Fruit fly (Drosophila melanogaster): ENCODE data around the gene tsl.
"Not testable (repeated sequence)": the region's sequence is repeated elsewhere in the genome, so short reads cannot be mapped to it uniquely, and the experiment has no call there.

Gene tsl

DNA sequence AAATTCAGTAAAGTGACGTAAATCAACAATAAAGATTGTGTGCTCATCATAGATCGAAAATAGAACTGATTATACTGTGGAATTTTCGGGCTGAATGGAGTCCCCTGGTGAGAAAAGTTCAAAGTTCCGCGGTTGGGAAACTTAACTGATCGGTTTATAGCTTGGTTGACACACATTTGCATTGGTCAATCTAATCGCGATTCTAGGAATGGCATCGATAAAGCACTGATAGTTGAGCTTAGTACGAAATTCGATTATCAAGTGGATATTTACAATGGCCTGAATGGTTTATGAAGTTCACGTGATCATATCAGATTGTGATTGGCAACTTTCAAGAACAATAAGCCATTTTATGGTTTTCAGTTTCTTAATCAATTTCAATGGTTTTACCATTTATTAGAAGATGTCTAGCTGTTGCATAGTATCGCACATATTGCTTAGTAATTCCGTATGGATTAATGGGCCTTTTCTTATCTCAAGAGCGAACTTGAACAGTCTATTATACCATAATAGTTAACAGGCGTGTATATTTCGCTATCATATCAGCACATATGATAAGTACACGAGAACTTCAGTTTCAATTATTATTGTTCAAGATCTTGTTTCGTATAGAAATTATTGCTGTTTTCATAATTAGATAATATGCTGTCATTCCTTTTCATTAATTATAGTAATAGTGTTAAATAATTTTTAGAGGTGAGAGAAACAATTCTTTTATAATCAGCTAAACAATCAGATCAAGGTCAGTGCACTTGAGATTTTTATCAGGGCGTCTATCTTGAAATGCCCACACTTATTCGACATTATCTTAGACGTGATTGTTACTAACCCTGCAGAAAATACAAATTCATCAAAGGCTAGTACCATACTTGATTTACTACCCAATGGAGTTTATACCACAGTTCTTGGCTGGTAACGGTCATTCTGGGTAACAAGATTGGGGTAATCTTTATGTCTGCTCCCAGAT, 33.1 kb downstream of the tsl start, which contains the start of gene CG31233:
CG31233 (plus strand) TSS at position 900 of the 967 bp plus-strand sequence.
- TF ChIP-seq CG17801 (GFP tag; optimal IDR thresholded peaks at IDR 0.05; ENCODE audit: partially characterized antibody) = no peak

DNA sequence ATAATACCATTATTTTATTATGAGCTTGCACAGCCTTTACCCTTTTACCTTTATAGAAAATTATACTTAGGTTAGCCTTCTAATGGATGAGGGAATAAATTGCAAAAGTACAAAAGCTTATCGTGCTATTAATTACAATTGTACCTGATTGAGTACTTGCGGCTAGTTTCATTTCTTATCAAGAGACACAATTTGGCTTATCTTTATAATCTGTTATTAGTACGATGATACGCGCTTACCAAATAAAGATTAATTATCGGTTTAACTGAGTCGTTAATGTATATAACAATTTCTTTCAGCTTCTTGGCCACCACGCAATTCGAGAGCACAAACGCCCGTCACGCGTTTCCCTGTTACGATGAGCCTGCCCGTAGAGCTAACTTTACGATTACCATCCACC, 36.4 kb downstream of the tsl start:
- no peak for TF ChIP-seq CG17801 (GFP tag; optimal IDR thresholded peaks at IDR 0.05; ENCODE audit: partially characterized antibody)

DNA sequence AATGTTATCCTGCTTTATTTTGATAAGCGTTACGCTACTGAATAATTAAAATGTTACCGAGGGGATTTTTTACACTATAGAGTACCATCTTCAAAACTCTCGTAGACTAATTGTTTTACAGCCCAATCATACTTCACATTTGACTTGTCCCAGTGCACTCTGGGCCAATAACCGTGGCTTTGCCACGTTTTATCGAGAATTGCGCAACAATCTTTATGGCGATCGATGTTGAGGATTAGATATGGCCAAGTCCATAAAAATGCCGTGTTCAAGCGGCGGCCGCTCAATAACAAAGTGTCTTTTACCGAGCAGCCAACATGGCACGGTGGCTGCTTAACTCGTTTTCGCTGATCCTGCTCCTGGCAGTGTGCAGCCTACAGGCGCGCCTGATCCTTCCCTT, 37.3 kb downstream of the tsl start, which contains the start of gene CG31343:
CG31343 (plus strand) TSS at position 279 of the 400 bp plus-strand sequence.
- TF ChIP-seq CG17801 (GFP tag; optimal IDR thresholded peaks at IDR 0.05; ENCODE audit: partially characterized antibody) = no peak

DNA sequence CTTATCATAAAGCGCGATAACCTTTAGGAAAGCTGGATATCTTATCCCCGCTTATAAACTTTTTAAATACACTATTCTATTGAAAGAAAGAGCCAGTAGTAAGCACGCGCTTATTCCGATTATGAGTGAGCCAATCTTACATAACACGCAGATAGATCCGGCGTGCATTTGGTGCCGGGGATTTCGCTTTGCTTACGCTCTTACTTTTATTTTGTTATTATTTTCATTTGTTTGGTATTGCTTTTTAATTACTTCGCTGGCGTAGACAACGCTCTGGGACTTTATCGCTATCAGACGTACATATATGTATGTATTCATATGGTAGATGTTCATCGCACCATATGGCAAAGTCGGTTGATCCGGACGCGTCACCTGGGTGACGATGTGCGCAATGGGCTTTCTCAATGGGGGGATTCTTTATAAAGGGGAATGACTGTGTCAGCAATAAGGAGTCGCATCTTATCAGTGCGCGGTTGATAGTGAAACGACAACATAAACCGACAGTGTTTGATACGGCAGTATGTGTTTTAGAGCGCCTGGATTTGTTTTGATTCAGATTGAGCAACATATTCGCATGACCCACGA, 41.5 kb downstream of the tsl start:
- no peak for TF ChIP-seq CG17801 (GFP tag; optimal IDR thresholded peaks at IDR 0.05; ENCODE audit: partially characterized antibody)

DNA sequence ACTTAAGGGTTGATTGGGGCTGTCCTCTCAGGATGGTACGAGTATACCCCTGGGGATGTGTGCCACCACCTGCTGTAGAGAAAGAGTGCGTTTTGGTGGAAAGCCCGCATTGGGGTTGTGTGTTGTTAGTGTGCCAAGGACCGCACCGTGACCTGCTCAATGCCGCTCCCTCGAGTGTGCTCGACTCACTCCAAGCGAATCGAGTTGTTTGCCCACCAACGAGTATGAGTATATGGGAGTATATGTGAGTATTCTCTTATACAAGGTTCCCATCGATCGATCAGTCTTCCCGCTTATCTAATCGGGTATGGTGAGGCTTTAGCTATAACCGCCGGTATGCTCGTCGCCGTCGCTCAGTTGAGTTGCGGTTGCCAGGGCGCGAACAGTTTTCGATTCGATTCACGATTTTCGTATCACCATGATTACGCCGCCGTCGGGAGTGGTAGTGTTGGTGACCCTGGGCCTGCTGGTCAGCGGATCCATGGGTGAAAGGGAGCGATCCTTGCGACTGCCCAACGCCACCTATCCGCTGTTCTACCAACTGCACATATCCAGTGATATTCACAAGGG, 42.5 kb downstream of the tsl start, which contains the start of gene CG5849:
CG5849 (plus strand) TSS at position 356 of the 570 bp plus-strand sequence.
- TF ChIP-seq CG17801 (GFP tag; optimal IDR thresholded peaks at IDR 0.05; ENCODE audit: partially characterized antibody) = no peak

DNA sequence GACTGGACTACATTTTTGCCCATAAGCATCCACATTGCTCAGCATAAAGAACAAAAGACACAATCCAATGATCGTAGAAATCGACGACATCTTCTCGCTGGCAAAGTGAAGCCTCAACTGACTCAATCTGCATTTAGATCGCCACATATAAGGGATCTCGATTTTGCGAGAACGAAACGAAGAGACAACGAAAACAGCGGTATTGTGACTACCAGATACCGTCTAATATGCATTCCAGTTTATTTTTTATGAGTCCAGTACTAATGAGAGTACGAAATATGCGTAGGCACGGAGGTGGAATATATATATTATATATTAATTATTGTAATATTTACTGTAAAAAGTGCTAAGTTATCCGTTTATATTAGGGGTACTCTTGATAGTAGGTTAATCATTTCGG, 43.3 kb downstream of the tsl start, which contains the start of gene CG34034:
CG34034 (minus strand) TSS at position 101 of the 400 bp plus-strand sequence.
- no peak for TF ChIP-seq CG17801 (GFP tag; optimal IDR thresholded peaks at IDR 0.05; ENCODE audit: partially characterized antibody)

DNA sequence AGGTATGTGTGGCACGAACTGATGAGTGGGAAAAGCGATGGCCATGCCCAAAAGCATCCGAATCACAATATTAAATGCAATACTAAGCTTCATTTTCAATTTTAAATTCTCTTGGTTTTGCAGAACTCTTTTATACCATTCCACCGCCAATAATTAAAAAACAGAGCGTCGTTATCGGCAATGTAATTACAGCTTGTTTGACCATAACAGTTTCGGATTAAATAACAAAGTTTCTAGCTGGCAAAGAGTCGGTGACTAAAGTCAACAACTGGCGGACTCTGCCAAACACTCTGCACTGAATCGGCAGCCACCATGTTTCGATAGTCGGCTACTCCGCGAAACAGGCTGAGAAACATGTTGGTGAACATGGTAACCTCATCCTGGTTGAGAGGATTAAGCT, 45.1 kb downstream of the tsl start, which contains the start of gene CG42870:
CG42870 (minus strand) TSS at position 101 of the 400 bp plus-strand sequence.
- no peak for TF ChIP-seq CG17801 (GFP tag; optimal IDR thresholded peaks at IDR 0.05; ENCODE audit: partially characterized antibody)

DNA sequence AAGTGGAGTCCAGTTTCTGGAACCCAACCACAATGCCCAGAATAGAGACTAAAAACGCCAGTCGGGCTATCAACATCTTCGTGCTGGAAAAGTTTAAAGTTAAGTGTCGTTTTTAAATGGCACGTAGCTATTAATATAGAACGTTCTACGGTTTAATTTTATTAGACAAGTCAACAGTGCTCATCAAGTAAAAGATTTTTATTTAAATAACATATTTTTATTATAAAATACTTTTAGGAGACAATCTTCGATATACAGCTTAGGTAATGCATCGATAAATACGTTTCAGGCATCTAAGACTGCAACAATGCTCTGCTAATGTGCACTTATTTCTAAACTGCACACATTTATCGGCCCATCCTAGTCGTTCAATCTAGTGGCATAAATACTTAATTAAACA, 45.6 kb downstream of the tsl start, which contains the start of gene CG42869:
CG42869 (minus strand) TSS at position 101 of the 400 bp plus-strand sequence.
- TF ChIP-seq CG17801 (GFP tag; optimal IDR thresholded peaks at IDR 0.05; ENCODE audit: partially characterized antibody) = no peak

DNA sequence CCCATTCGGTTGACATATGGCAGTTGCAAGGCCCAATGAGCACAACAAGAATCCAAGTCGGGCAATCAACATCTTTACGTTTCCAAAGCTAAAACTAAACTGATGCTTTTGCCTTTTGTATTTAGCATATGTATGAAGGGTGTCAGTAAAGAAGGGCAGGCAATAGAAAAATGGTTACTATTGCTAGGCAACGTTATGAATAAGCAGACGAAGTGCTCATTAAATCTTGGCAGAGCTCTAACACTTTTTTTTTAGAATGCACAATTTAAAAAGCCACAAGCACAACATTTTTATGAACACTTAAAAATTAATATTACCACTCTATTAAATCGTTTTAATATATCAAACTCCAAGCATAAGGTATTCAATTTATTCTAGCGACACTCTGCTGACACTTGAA, 46.1 kb downstream of the tsl start, which contains the start of gene Sfp93F:
Sfp93F (minus strand) TSS at position 101 of the 400 bp plus-strand sequence.
- not testable (repeated sequence) for TF ChIP-seq CG17801 (GFP tag; optimal IDR thresholded peaks at IDR 0.05; ENCODE audit: partially characterized antibody)

DNA sequence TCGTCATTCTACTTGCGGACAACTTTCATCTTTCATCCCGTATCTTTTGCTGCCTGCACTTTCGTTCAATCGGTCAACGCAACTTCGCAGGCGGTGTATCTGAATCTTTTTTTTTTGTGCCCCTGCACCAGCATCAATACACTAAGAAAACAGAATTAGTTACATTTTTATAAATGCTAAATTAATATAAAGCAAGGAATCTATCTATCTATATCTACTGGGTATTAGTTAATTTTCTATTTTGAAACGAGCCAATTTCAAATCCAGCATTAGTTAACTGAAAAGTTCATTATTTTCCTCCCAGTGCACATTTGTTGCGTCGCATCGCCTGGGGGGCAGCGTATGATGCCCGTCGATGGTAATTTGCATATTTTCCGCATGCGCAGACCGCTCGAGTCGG, 49.4 kb downstream of the tsl start:
- TF ChIP-seq CG17801 (GFP tag; optimal IDR thresholded peaks at IDR 0.05; ENCODE audit: partially characterized antibody) = no peak

DNA sequence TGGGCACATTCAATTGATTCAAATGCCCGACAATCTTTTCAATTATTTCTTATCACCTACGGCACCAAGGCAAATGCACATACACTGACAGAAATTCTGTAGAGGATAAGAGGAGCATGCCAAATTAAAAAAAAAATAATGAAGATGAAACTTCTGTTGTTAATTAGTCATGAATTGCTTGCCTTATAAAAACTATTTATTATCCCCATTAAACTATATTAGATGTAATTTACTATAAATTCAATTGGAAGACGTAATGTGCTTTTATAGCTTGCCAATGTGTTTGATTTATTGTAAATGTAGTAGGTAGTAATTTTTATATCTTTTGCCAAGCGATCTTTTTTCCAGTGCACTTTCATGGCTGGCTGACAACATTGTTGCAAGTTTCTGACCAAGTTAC, 50.7 kb downstream of the tsl start:
- no peak for TF ChIP-seq CG17801 (GFP tag; optimal IDR thresholded peaks at IDR 0.05; ENCODE audit: partially characterized antibody)

DNA sequence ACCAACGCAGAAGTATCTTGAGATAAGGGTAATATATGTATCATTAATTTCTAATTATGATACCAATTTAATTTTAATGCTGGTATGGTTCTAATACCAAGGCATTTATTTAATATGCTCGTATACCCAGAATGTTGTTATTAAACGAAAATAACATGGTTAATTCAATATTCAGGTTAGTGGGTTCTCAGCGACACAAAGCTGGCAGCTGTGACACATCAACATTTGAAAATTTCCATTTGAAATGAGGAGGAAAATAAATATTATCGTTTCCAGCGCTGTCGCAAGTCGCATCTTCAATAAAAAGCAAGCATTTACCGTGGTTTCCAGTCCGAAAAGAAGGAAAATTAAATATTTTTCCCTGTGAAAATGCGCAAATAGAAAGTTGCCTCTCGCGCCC, 51.4 kb downstream of the tsl start:
- no peak for TF ChIP-seq CG17801 (GFP tag; optimal IDR thresholded peaks at IDR 0.05; ENCODE audit: partially characterized antibody)
